Fruit fly (Drosophila melanogaster) whole organism, embryonic: ENCODE data around the gene CG5254.

Source experiments
- BtbVII ChIP-seq: fragments of 200-800 bp; sonication (Bioruptor generic); optimal IDR thresholded peaks from 3 replicates; lab custom pipeline; 2017; ENCODE audit warnings: missing biosample characterization, mild to moderate bottlenecking, missing genetic modification characterization
- CG10267 ChIP-seq: fragments of 200-800 bp; sonication (Bioruptor generic); optimal IDR thresholded peaks from 2 replicates; lab custom pipeline; 2018; ENCODE audit warnings: missing biosample characterization, mild to moderate bottlenecking, missing genetic modification characterization, moderate library complexity
- CG10654 ChIP-seq: fragments of 200-800 bp; sonication (Bioruptor generic); optimal IDR thresholded peaks from 2 replicates; lab custom pipeline; 2016; ENCODE audit warnings: missing biosample characterization, missing genetic modification characterization
- CG12219 ChIP-seq: fragments of 200-800 bp; sonication (Bioruptor generic); optimal IDR thresholded peaks from 3 replicates; lab custom pipeline; 2018; ENCODE audit warnings: missing biosample characterization, mild to moderate bottlenecking, missing genetic modification characterization
- CG13624 ChIP-seq: fragments of 200-800 bp; sonication (Bioruptor generic); optimal IDR thresholded peaks from 2 replicates; lab custom pipeline; 2016; ENCODE audit warnings: missing biosample characterization, missing genetic modification characterization
- CG15011 ChIP-seq: fragments of 200-800 bp; sonication (Bioruptor generic); optimal IDR thresholded peaks from 3 replicates; lab custom pipeline; 2018; ENCODE audit warnings: missing biosample characterization, mild to moderate bottlenecking, missing genetic modification characterization
- CG1647 ChIP-seq: fragments of 200-800 bp; sonication (Bioruptor generic); optimal IDR thresholded peaks from 3 replicates; lab custom pipeline; 2016; ENCODE audit warnings: missing biosample characterization, missing genetic modification characterization
- CG2712 ChIP-seq: fragments of 200-800 bp; optimal IDR thresholded peaks from 3 replicates; lab custom pipeline; 2019; ENCODE audit warnings: missing biosample characterization, mild to moderate bottlenecking, missing genetic modification characterization, moderate library complexity
- CG2889 ChIP-seq: fragments of 200-800 bp; sonication (Bioruptor generic); IDR thresholded peaks from 3 replicates; pipeline ENCODE4 v1.3.6; 2022; ENCODE audit warnings: missing biosample characterization, missing genetic modification characterization
- CG31365 ChIP-seq: fragments of 200-800 bp; sonication (Bioruptor generic); optimal IDR thresholded peaks from 2 replicates; lab custom pipeline; 2018; ENCODE audit warnings: missing biosample characterization, mild to moderate bottlenecking, missing genetic modification characterization
- CG32767 ChIP-seq: fragments of 200-800 bp; sonication (Bioruptor generic); IDR thresholded peaks from 2 replicates; pipeline ENCODE4 v1.3.6; 2022; ENCODE audit warnings: missing biosample characterization, missing genetic modification characterization
- CG3847 ChIP-seq: fragments of 200-800 bp; sonication (Bioruptor generic); IDR thresholded peaks from 2 replicates; pipeline ENCODE4 v1.3.6; 2022; ENCODE audit warnings: missing biosample characterization, missing genetic modification characterization
- CG4328 ChIP-seq: fragments of 200-800 bp; sonication (Bioruptor generic); optimal IDR thresholded peaks from 3 replicates; lab custom pipeline; 2017; ENCODE audit warnings: missing biosample characterization, missing genetic modification reagents, missing genetic modification characterization
- CG6272 ChIP-seq: fragments of 200-800 bp; sonication (Bioruptor generic); IDR thresholded peaks from 2 replicates; pipeline ENCODE4 v1.3.6; 2022; ENCODE audit warnings: missing biosample characterization, missing genetic modification characterization
- CG7271 ChIP-seq: fragments of 200-800 bp; sonication (Bioruptor generic); optimal IDR thresholded peaks from 2 replicates; lab custom pipeline; 2018; ENCODE audit warnings: missing biosample characterization, mild to moderate bottlenecking, missing genetic modification characterization, moderate library complexity
- CG8290 ChIP-seq, 3 experiments: fragments of 200-800 bp; sonication (Bioruptor generic); optimal IDR thresholded peaks; 2 replicates each; lab custom pipeline; 2016 to 2019; ENCODE audit warnings: missing biosample characterization in 3 of 3, missing genetic modification characterization in 3 of 3, mild to moderate bottlenecking in 2 of 3, moderate library complexity in 1 of 3
- CG8924 ChIP-seq: fragments of 200-800 bp; optimal IDR thresholded peaks from 3 replicates; lab custom pipeline; 2019; ENCODE audit warnings: missing biosample characterization, mild to moderate bottlenecking, missing genetic modification characterization, moderate library complexity
- CG8944 ChIP-seq: fragments of 200-800 bp; sonication (Bioruptor generic); optimal IDR thresholded peaks from 3 replicates; lab custom pipeline; 2016; ENCODE audit warnings: missing biosample characterization, missing genetic modification characterization
- CG9817 ChIP-seq: fragments of 200-800 bp; sonication (Bioruptor generic); optimal IDR thresholded peaks from 2 replicates; lab custom pipeline; 2018; ENCODE audit warnings: missing biosample characterization, mild to moderate bottlenecking, missing genetic modification characterization, moderate library complexity
- Chrac-16 ChIP-seq: fragments of 200-800 bp; sonication (Bioruptor generic); optimal IDR thresholded peaks from 3 replicates; lab custom pipeline; 2016; ENCODE audit warnings: missing biosample characterization, missing genetic modification characterization
- Dbx ChIP-seq: fragments of 200-800 bp; sonication (Bioruptor generic); IDR thresholded peaks from 3 replicates; pipeline ENCODE4 v1.3.6; 2022; ENCODE audit warnings: missing biosample characterization, missing genetic modification characterization
- Dip2 ChIP-seq: fragments of 200-800 bp; sonication (Bioruptor generic); IDR thresholded peaks from 2 replicates; pipeline ENCODE4 v1.3.6; 2022; ENCODE audit warnings: missing biosample characterization, missing genetic modification characterization
- ERR ChIP-seq: fragments of 200-800 bp; sonication (Bioruptor generic); optimal IDR thresholded peaks from 2 replicates; lab custom pipeline; 2016; ENCODE audit warnings: missing biosample characterization, missing genetic modification characterization
- Elba2 ChIP-seq: fragments of 200-800 bp; sonication (Bioruptor generic); optimal IDR thresholded peaks from 3 replicates; lab custom pipeline; 2016; ENCODE audit warnings: missing biosample characterization, missing genetic modification characterization
- Hmr ChIP-seq: fragments of 200-800 bp; sonication (Bioruptor generic); optimal IDR thresholded peaks from 3 replicates; lab custom pipeline; 2017; ENCODE audit warnings: mild to moderate bottlenecking, missing biosample characterization, missing genetic modification reagents, missing genetic modification characterization
- Hsf ChIP-seq: fragments of 200-800 bp; sonication (Bioruptor generic); optimal IDR thresholded peaks from 3 replicates; lab custom pipeline; 2016; ENCODE audit warnings: missing biosample characterization, missing genetic modification characterization
- Myb ChIP-seq: fragments of 200-800 bp; sonication (Bioruptor generic); optimal IDR thresholded peaks from 2 replicates; lab custom pipeline; 2016; ENCODE audit warnings: missing biosample characterization, missing genetic modification characterization
- NC2β ChIP-seq: fragments of 200-800 bp; sonication (Bioruptor generic); optimal IDR thresholded peaks from 2 replicates; lab custom pipeline; 2016; ENCODE audit warnings: missing biosample characterization, missing genetic modification characterization
- Nf-YC ChIP-seq: fragments of 200-800 bp; optimal IDR thresholded peaks from 3 replicates; lab custom pipeline; 2019; ENCODE audit warnings: missing biosample characterization, mild to moderate bottlenecking, missing genetic modification characterization, moderate library complexity
- Side ChIP-seq: fragments of 200-800 bp; sonication (Bioruptor generic); optimal IDR thresholded peaks from 2 replicates; lab custom pipeline; 2016; ENCODE audit warnings: missing biosample characterization, missing genetic modification characterization
- Sry-δ ChIP-seq: fragments of 200-800 bp; sonication (Bioruptor generic); optimal IDR thresholded peaks from 2 replicates; lab custom pipeline; 2016; ENCODE audit warnings: missing biosample characterization, missing genetic modification characterization
- br ChIP-seq: fragments of >200 bp; optimal IDR thresholded peaks from 2 replicates; lab custom pipeline; 2017
- cg ChIP-seq: fragments of 200-800 bp; sonication (Bioruptor generic); optimal IDR thresholded peaks from 3 replicates; lab custom pipeline; 2019; ENCODE audit warnings: missing biosample characterization, mild to moderate bottlenecking, missing genetic modification characterization, moderate library complexity
- chm ChIP-seq: fragments of 200-800 bp; sonication (Bioruptor generic); IDR thresholded peaks from 2 replicates; pipeline ENCODE4 v1.3.6; 2022; ENCODE audit warnings: missing biosample characterization, missing genetic modification characterization
- danr ChIP-seq: fragments of 200-800 bp; sonication (Bioruptor generic); IDR thresholded peaks from 2 replicates; pipeline ENCODE4 v1.3.6; 2022; ENCODE audit warnings: missing biosample characterization, missing genetic modification characterization
- dm ChIP-seq: fragments of 200-800 bp; sonication (Bioruptor generic); optimal IDR thresholded peaks from 3 replicates; lab custom pipeline; 2016; ENCODE audit warnings: missing biosample characterization, missing genetic modification characterization
- eyg ChIP-seq: fragments of 200-800 bp; sonication (Bioruptor generic); optimal IDR thresholded peaks from 3 replicates; lab custom pipeline; 2016; ENCODE audit warnings: missing biosample characterization, missing genetic modification characterization
- fd102C ChIP-seq: fragments of 200-800 bp; sonication (Bioruptor generic); optimal IDR thresholded peaks from 2 replicates; lab custom pipeline; 2018; ENCODE audit warnings: missing biosample characterization, mild to moderate bottlenecking, missing genetic modification characterization, moderate library complexity
- ftz-f1 ChIP-seq: fragments of 200-800 bp; sonication (Bioruptor generic); optimal IDR thresholded peaks from 2 replicates; lab custom pipeline; 2016; ENCODE audit warnings: missing biosample characterization, missing genetic modification characterization
- h ChIP-seq: fragments of >200 bp; optimal IDR thresholded peaks from 2 replicates; lab custom pipeline; 2017
- lbe ChIP-seq: fragments of 200-800 bp; sonication (Bioruptor generic); optimal IDR thresholded peaks from 2 replicates; lab custom pipeline; 2016; ENCODE audit warnings: missing biosample characterization, mild to moderate bottlenecking, missing genetic modification characterization
- p53 ChIP-seq: fragments of 200-800 bp; sonication (Bioruptor generic); optimal IDR thresholded peaks from 2 replicates; lab custom pipeline; 2016; ENCODE audit warnings: missing biosample characterization, missing genetic modification characterization
- phol ChIP-seq: fragments of 200-800 bp; sonication (Bioruptor generic); optimal IDR thresholded peaks from 3 replicates; lab custom pipeline; 2018; ENCODE audit warnings: missing biosample characterization, mild to moderate bottlenecking, missing genetic modification characterization, moderate library complexity
- scrt ChIP-seq: fragments of 200-800 bp; sonication (Bioruptor generic); optimal IDR thresholded peaks from 2 replicates; lab custom pipeline; 2018; ENCODE audit warnings: missing biosample characterization, mild to moderate bottlenecking, missing genetic modification characterization, moderate library complexity
- shn ChIP-seq: fragments of 200-800 bp; sonication (Bioruptor generic); optimal IDR thresholded peaks from 3 replicates; lab custom pipeline; 2016; ENCODE audit warnings: missing biosample characterization, missing genetic modification characterization
- stc ChIP-seq: fragments of 200-800 bp; sonication (Bioruptor generic); IDR thresholded peaks from 2 replicates; pipeline ENCODE4 v1.3.6; 2022; ENCODE audit warnings: missing biosample characterization, missing genetic modification characterization
- tll ChIP-seq, 2 experiments: fragments of 200-800 bp in 1 of 2; fragments of >200 bp in 1 of 2; sonication (Bioruptor generic) in 1 of 2; optimal IDR thresholded peaks; 2 replicates each; lab custom pipeline; 2017 to 2019; ENCODE audit warnings: missing biosample characterization in 2 of 2, missing genetic modification characterization in 2 of 2, mild to moderate bottlenecking in 1 of 2, moderate library complexity in 1 of 2
- trem ChIP-seq: fragments of 200-800 bp; optimal IDR thresholded peaks from 3 replicates; lab custom pipeline; 2019; ENCODE audit warnings: missing biosample characterization, mild to moderate bottlenecking, missing genetic modification characterization, moderate library complexity
- unc-4 ChIP-seq: fragments of 200-800 bp; sonication (Bioruptor generic); IDR thresholded peaks from 2 replicates; pipeline ENCODE4 v1.3.6; 2022; ENCODE audit warnings: missing biosample characterization, missing genetic modification characterization; ENCODE audit not compliant: partially characterized antibody
- wdn ChIP-seq: fragments of 200-800 bp; sonication (Bioruptor generic); IDR thresholded peaks from 2 replicates; pipeline ENCODE4 v1.3.6; 2022; ENCODE audit warnings: missing biosample characterization, missing genetic modification characterization
- wor ChIP-seq: fragments of 200-800 bp; sonication (Bioruptor generic); IDR thresholded peaks from 2 replicates; pipeline ENCODE4 v1.3.6; 2022; ENCODE audit warnings: missing biosample characterization, missing genetic modification characterization

CG5254 gene

DNA sequence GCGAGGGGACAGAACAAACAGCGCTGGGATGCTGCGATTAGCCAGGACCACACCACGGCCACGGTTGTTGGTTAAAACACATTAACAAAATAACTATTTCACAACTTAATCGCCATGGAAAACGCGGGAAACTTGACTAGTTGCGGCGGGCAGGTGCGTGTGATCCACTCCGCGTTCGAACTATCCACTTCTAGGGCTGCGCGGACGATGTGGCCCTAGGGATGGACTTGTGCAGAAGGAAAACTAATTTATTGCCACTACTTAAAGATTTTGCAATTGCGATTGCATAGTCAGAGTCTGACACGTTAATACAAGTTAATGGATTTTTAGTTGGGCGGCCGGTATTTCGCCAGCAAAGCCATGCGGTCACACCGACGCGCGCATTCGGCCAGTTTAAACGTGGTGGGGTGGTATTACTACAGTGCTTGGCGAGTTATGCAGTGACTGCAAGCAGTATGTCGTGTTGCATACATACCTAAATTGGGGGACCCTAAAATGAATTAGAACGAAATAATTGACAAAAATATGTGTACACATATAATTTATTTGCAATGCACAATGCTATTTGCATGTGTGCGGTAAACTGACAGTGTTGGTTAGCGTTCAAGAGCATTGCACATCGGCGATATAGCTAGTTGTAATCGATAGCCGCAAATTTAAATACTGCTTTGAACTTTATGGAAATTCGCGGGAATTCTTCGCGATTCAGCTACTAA lies 51.2 kb downstream of the CG5254 start, which contains the start of gene Rbf (continued):
- TF ChIP-seq CG8924 (tag; lab: Kevin White, UChicago), result no peak
- no peak for TF ChIP-seq NC2β (GFP tag; lab: Kevin White, UChicago)
- TF ChIP-seq eyg, result no peak
- TF ChIP-seq danr (GFP tag; lab: Robert Waterston, UW), result no peak
- no peak for TF ChIP-seq Dbx
- no peak for TF ChIP-seq Side (GFP tag; lab: Kevin White, UChicago)
- no peak for TF ChIP-seq lbe (GFP tag; lab: Kevin White, UChicago)
- no peak for TF ChIP-seq br (lab: Kevin White, UChicago)
- TF ChIP-seq CG10267 (tag; lab: Kevin White, UChicago), result peak; percentile 94
- TF ChIP-seq CG4328 (GFP tag; lab: Kevin White, UChicago), result no peak
- TF ChIP-seq unc-4 (GFP tag; lab: Robert Waterston, UW), result peak; percentile 62
- peak; percentile 77 for TF ChIP-seq Myb (GFP tag; lab: Kevin White, UChicago)
- peak; percentile 6 for TF ChIP-seq CG2712 (tag; lab: Kevin White, UChicago)
- TF ChIP-seq stc, result no peak
- TF ChIP-seq Dip2, result no peak
- TF ChIP-seq shn, result no peak
- no peak for TF ChIP-seq Elba2 (GFP tag; lab: Kevin White, UChicago)
- TF ChIP-seq BtbVII (GFP tag; lab: Kevin White, UChicago), result no peak
- TF ChIP-seq Hmr (GFP tag; lab: Kevin White, UChicago), result peak; percentile 24
- no peak for TF ChIP-seq CG10654 (GFP tag; lab: Kevin White, UChicago)
- TF ChIP-seq CG8290 (GFP tag; optimal IDR thresholded peaks at IDR 0.05; lab: Kevin White, UChicago), result no peak
- peak in 1 of 2 experiments; percentile 16 for TF ChIP-seq CG8290 (tag; optimal IDR thresholded peaks at IDR 0.05; lab: Kevin White, UChicago)
- peak; percentile 52 for TF ChIP-seq cg (GFP tag; lab: Kevin White, UChicago)
- TF ChIP-seq Sry-δ (GFP tag; lab: Kevin White, UChicago), result peak; percentile 72
- no peak for TF ChIP-seq CG6272 (GFP tag; lab: Robert Waterston, UW)
- TF ChIP-seq CG15011 (GFP tag; lab: Kevin White, UChicago), result no peak
- no peak for TF ChIP-seq ERR (GFP tag; lab: Kevin White, UChicago)
- no peak for TF ChIP-seq wdn (GFP tag; lab: Robert Waterston, UW)
- no peak for TF ChIP-seq CG12219 (GFP tag; lab: Kevin White, UChicago)
- no peak for TF ChIP-seq ftz-f1
- peak; percentile 68 for TF ChIP-seq CG3847 (GFP tag; lab: Robert Waterston, UW)
- peak; percentile 25 for TF ChIP-seq dm (GFP tag; lab: Kevin White, UChicago)
- TF ChIP-seq chm (GFP tag; lab: Robert Waterston, UW), result no peak
- TF ChIP-seq phol, result peak; percentile 19
- TF ChIP-seq trem (tag; lab: Kevin White, UChicago), result peak; percentile 32
- no peak for TF ChIP-seq Hsf (GFP tag; lab: Kevin White, UChicago)
- peak; percentile 11 for TF ChIP-seq Chrac-16
- TF ChIP-seq p53 (GFP tag; lab: Kevin White, UChicago), result peak; percentile 23
- no peak for TF ChIP-seq CG9817 (tag; lab: Kevin White, UChicago)
- TF ChIP-seq h, result no peak
- TF ChIP-seq wor (GFP tag; lab: Robert Waterston, UW), result no peak
- TF ChIP-seq CG7271 (tag; lab: Kevin White, UChicago), result no peak
- no peak for TF ChIP-seq CG32767
- no peak for TF ChIP-seq CG31365 (tag; lab: Kevin White, UChicago)
- TF ChIP-seq tll (GFP tag; optimal IDR thresholded peaks at IDR 0.05; lab: Kevin White, UChicago), result no peak
- no peak for TF ChIP-seq CG1647
- no peak for TF ChIP-seq fd102C
- no peak for TF ChIP-seq scrt (GFP tag; lab: Kevin White, UChicago)
- peak; percentile 11 for TF ChIP-seq Nf-YC (tag; lab: Kevin White, UChicago)
- peak; percentile 33 for TF ChIP-seq CG13624 (GFP tag; lab: Kevin White, UChicago)
- no peak for TF ChIP-seq CG2889 (GFP tag; lab: Robert Waterston, UW)
- TF ChIP-seq CG8944 (GFP tag; lab: Kevin White, UChicago), result no peak
